Worm (Caenorhabditis elegans): Measurements from ENCODE around the gene npr-42.
A peak's percentile ranks its signal among the peaks of the same experiment; 100 is the strongest.

The npr-42 gene

DNA sequence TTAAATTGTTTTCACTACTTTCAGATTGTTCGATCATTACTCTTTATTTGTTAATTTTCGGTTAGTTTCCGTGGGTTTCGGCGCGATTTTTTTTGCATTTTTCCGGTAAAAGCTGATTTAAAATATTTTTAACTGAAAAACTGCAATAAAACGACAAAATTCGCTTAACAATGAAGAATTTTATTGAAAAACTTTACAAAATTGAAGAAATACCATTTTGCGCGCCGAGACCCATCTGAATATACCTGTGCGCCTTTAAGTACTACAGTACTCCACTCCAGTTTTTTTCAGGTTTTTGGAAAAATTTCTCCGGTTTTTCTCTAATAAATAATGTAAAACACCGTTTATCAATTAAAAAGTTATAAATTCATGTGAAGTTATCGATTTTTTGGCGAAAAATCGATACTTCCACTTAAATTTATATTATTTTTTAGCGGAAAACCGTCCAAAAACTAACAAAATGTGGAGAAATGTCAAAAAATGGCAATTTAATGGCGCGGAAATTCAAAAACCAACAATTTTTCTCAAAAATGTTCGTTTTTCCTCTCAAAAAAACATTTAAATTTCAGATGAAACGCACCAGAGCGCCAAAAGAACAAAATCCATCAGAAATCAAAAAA lies 45.1 kb upstream of the npr-42 start, which contains the start of gene C16A11.10:
Gene C16A11.10 (plus strand): TSS at position 570 of the 620 bp plus-strand sequence.
- TF ChIP-seq nfya-1 (tag; optimal IDR thresholded peaks at IDR 0.05; ENCODE audit: borderline replicate concordance, insufficient read depth) (no peak), lin-54 (GFP tag; optimal IDR thresholded peaks at IDR 0.05) (peak; percentile 8), xnd-1 (tag; optimal IDR thresholded peaks at IDR 0.05) (peak; percentile 52), F57C9.4 (tag; optimal IDR thresholded peaks at IDR 0.05) (no peak), lin-35 (GFP tag; optimal IDR thresholded peaks at IDR 0.05) (no peak), nhr-179 (tag; optimal IDR thresholded peaks at IDR 0.05) (no peak), lsl-1 (GFP tag; optimal IDR thresholded peaks at IDR 0.05) (peak; percentile 77), madf-6 (GFP tag; IDR thresholded peaks at IDR 0.05) (peak; percentile 78), T07F8.4 (tag; optimal IDR thresholded peaks at IDR 0.05) (no peak), F33H1.4 (GFP tag; IDR thresholded peaks at IDR 0.05) (peak; percentile 75), madf-8 (GFP tag; conservative IDR thresholded peaks at IDR 0.05) (peak; percentile 22; the same call in 1 of the 2 replicates)

DNA sequence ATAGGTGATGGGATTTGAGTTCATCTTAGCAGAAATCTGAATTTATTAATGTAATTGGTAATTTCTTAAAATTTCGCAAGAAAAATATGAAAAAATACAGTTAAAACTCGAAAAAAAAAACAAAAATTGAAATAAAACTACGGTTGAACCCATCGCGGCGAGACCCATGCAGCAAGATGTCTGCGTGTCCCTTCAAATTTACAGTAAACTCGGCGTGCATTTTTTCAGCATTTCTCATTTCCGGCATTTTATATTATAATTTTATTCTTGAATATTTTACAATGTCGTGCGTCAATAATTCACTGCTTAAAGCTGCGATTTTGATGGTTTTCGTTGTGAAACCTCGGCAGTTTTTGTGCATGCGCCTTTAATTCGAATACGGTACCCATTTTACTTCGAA lies 40.0 kb upstream of the npr-42 start, which contains the start of gene fbxc-43:
Gene fbxc-43 (minus strand): TSS at position 38 of the 400 bp plus-strand sequence.
- TF ChIP-seq nfya-1 (tag; optimal IDR thresholded peaks at IDR 0.05; ENCODE audit: borderline replicate concordance, insufficient read depth) (no peak), lsl-1 (GFP tag; optimal IDR thresholded peaks at IDR 0.05) (peak; percentile 72), ceh-100 (GFP tag; IDR thresholded peaks at IDR 0.05) (no peak), madf-3 (GFP tag; IDR thresholded peaks at IDR 0.05) (no peak), him-1 (tag; optimal IDR thresholded peaks at IDR 0.05) (peak; percentile 24), F33H1.4 (GFP tag; IDR thresholded peaks at IDR 0.05) (peak; percentile 75), xnd-1 (tag; optimal IDR thresholded peaks at IDR 0.05) (peak; percentile 63)

ce11 chrII:4237701-4238214 lies 38.2 kb upstream of the npr-42 start, which contains the start of the genes fbxc-44 and C16A11.2:
Gene fbxc-44 (minus strand): TSS chrII:4237751.
Gene C16A11.2 (plus strand): TSS chrII:4238203.
- no peak for TF ChIP-seq sptf-2 (GFP tag; optimal IDR thresholded peaks at IDR 0.05)
- no peak for TF ChIP-seq chd-7 (tag; optimal IDR thresholded peaks at IDR 0.05)
- no peak for TF ChIP-seq aptf-3 (GFP tag; IDR thresholded peaks at IDR 0.05)
- TF ChIP-seq nhr-27 (tag; optimal IDR thresholded peaks at IDR 0.05) = no peak
- peak; percentile 16; the same call in 1 of the 2 replicates for TF ChIP-seq C17E4.6 (GFP tag; IDR thresholded peaks at IDR 0.05)
- TF ChIP-seq ztf-25 (GFP tag; IDR thresholded peaks at IDR 0.05) = no peak
- TF ChIP-seq ets-4 (GFP tag; optimal IDR thresholded peaks at IDR 0.05) = no peak
- no peak for TF ChIP-seq C06A6.2 (GFP tag; conservative IDR thresholded peaks at IDR 0.05)
- TF ChIP-seq sea-2 (GFP tag; IDR thresholded peaks at IDR 0.05) = no peak
- peak; percentile 48 for TF ChIP-seq him-1 (tag; optimal IDR thresholded peaks at IDR 0.05)
- no peak for TF ChIP-seq hlh-12 (tag; optimal IDR thresholded peaks at IDR 0.05)
- no peak for TF ChIP-seq nfya-2 (GFP tag; IDR thresholded peaks at IDR 0.05)
- TF ChIP-seq aptf-2 (GFP tag; conservative IDR thresholded peaks at IDR 0.05) = no peak
- no peak for TF ChIP-seq ztf-28 (GFP tag; IDR thresholded peaks at IDR 0.05)
- no peak for TF ChIP-seq nhr-179 (tag; optimal IDR thresholded peaks at IDR 0.05)
- TF ChIP-seq lin-54 (GFP tag; optimal IDR thresholded peaks at IDR 0.05) = peak; percentile 46
- no peak for TF ChIP-seq die-1 (tag; optimal IDR thresholded peaks at IDR 0.05)
- no peak for TF ChIP-seq F37B4.10 (GFP tag; IDR thresholded peaks at IDR 0.05)
- no peak for TF ChIP-seq dpff-1 (tag; optimal IDR thresholded peaks at IDR 0.05)
- TF ChIP-seq egrh-3 (GFP tag; IDR thresholded peaks at IDR 0.05) = no peak
- no peak for TF ChIP-seq attf-6 (GFP tag; IDR thresholded peaks at IDR 0.05)
- peak; percentile 22 for TF ChIP-seq F49E8.2 (tag; optimal IDR thresholded peaks at IDR 0.05; ENCODE audit: insufficient read depth)
- TF ChIP-seq dox-1 (GFP tag; IDR thresholded peaks at IDR 0.05) = no peak
- no peak for TF ChIP-seq hrde-1 (tag; optimal IDR thresholded peaks at IDR 0.05; ENCODE audit: borderline replicate concordance)
- TF ChIP-seq pha-4 (tag; optimal IDR thresholded peaks at IDR 0.05) = no peak
- TF ChIP-seq ekl-4 (GFP tag; IDR thresholded peaks at IDR 0.05) = no peak; the same call in 1 of the 2 replicates
- peak; percentile 5 for TF ChIP-seq efl-1 (GFP tag; optimal IDR thresholded peaks at IDR 0.05)
- TF ChIP-seq attf-3 (GFP tag; conservative IDR thresholded peaks at IDR 0.05) = no peak
- TF ChIP-seq athp-1 (tag; optimal IDR thresholded peaks at IDR 0.05) = peak; percentile 47
- TF ChIP-seq mxl-1 (tag; optimal IDR thresholded peaks at IDR 0.05) = no peak
- TF ChIP-seq nhr-90 (tag; optimal IDR thresholded peaks at IDR 0.05) = no peak
- TF ChIP-seq pbrm-1 (GFP tag; IDR thresholded peaks at IDR 0.05) = 0 out of 2 replicates have a peak, but pooled peaks have one; percentile 40
- no peak for TF ChIP-seq F57A8.1 (GFP tag; optimal IDR thresholded peaks at IDR 0.05)

All from whole organism, young adult.